Worm (Caenorhabditis elegans): ENCODE data around the gene gskl-1.

- TF ChIP-seq sptf-1 (tag; optimal IDR thresholded peaks at IDR 0.05) (no peak), unc-62 (GFP tag; optimal IDR thresholded peaks at IDR 0.05) (no peak), zag-1 (tag; optimal IDR thresholded peaks at IDR 0.05) (no peak), elt-2 (tag; optimal IDR thresholded peaks at IDR 0.05) (no peak)
Measured at ce11 chrII:10934786-10935185, 12.6 kb upstream of the gskl-1 start, which contains the start of gene R03D7.2.
